Fruit fly (Drosophila melanogaster) whole organism, embryonic: ENCODE data around the gene Ntf-2r.

Experiments
- Atf6 ChIP-seq: fragments of 200-800 bp; sonication (Bioruptor generic); IDR thresholded peaks from 2 replicates; pipeline ENCODE4 v1.3.6; 2022; ENCODE audit warnings: missing biosample characterization, missing genetic modification characterization
- Bteb2 ChIP-seq: fragments of 200-800 bp; sonication (Bioruptor generic); optimal IDR thresholded peaks from 2 replicates; lab custom pipeline; 2016; ENCODE audit warnings: missing biosample characterization, missing genetic modification characterization
- CG10274 ChIP-seq: fragments of 200-800 bp; sonication (Bioruptor generic); optimal IDR thresholded peaks from 3 replicates; lab custom pipeline; 2017; ENCODE audit warnings: missing biosample characterization, mild to moderate bottlenecking, missing genetic modification characterization
- CG10431 ChIP-seq: fragments of 200-800 bp; sonication (Bioruptor generic); optimal IDR thresholded peaks from 3 replicates; lab custom pipeline; 2018; ENCODE audit warnings: missing biosample characterization, mild to moderate bottlenecking, missing genetic modification characterization
- CG10565 ChIP-seq: fragments of 200-800 bp; sonication (Bioruptor generic); optimal IDR thresholded peaks from 3 replicates; lab custom pipeline; 2016; ENCODE audit warnings: missing biosample characterization, mild to moderate bottlenecking, missing genetic modification characterization
- CG13287 ChIP-seq: fragments of 200-800 bp; sonication (Bioruptor generic); IDR thresholded peaks from 2 replicates; pipeline ENCODE4 v1.3.6; 2022; ENCODE audit warnings: missing biosample characterization, missing genetic modification characterization; ENCODE audit not compliant: partially characterized antibody
- CG13424 ChIP-seq: fragments of 200-800 bp; sonication (Bioruptor generic); optimal IDR thresholded peaks from 2 replicates; lab custom pipeline; 2019; ENCODE audit warnings: missing biosample characterization, mild to moderate bottlenecking, missing genetic modification characterization, moderate library complexity
- CG13894 ChIP-seq: fragments of 200-800 bp; sonication (Bioruptor generic); optimal IDR thresholded peaks from 3 replicates; lab custom pipeline; 2018; ENCODE audit warnings: missing biosample characterization, mild to moderate bottlenecking, missing genetic modification characterization, moderate library complexity
- CG14441 ChIP-seq: fragments of 200-800 bp; sonication (Bioruptor generic); IDR thresholded peaks from 2 replicates; pipeline ENCODE4 v1.3.6; 2022; ENCODE audit warnings: missing biosample characterization, missing genetic modification characterization
- CG14667 ChIP-seq: fragments of 200-800 bp; sonication (Bioruptor generic); IDR thresholded peaks from 2 replicates; pipeline ENCODE4 v1.3.6; 2022; ENCODE audit warnings: missing biosample characterization, missing genetic modification characterization
- CG16779 ChIP-seq: fragments of 200-800 bp; sonication (Bioruptor generic); IDR thresholded peaks from 2 replicates; pipeline ENCODE4 v1.3.6; 2022; ENCODE audit warnings: missing biosample characterization, missing genetic modification characterization
- CG1832 ChIP-seq: fragments of 200-800 bp; sonication (Bioruptor generic); optimal IDR thresholded peaks from 2 replicates; lab custom pipeline; 2017; ENCODE audit warnings: missing biosample characterization, mild to moderate bottlenecking, missing genetic modification characterization, inconsistent platforms
- CG32532 ChIP-seq: fragments of 200-800 bp; sonication (Bioruptor generic); IDR thresholded peaks from 2 replicates; pipeline ENCODE4 v1.3.6; 2022; ENCODE audit warnings: missing biosample characterization, missing genetic modification characterization
- CG34224 ChIP-seq: fragments of 200-800 bp; sonication (Bioruptor generic); IDR thresholded peaks from 3 replicates; pipeline ENCODE4 v1.3.6; 2022; ENCODE audit warnings: missing biosample characterization, missing genetic modification characterization; ENCODE audit not compliant: partially characterized antibody
- CG3847 ChIP-seq: fragments of 200-800 bp; sonication (Bioruptor generic); IDR thresholded peaks from 2 replicates; pipeline ENCODE4 v1.3.6; 2022; ENCODE audit warnings: missing biosample characterization, missing genetic modification characterization
- CG4424 ChIP-seq: fragments of 200-800 bp; sonication (Bioruptor generic); optimal IDR thresholded peaks from 3 replicates; lab custom pipeline; 2016; ENCODE audit warnings: missing biosample characterization, missing genetic modification characterization
- CG5953 ChIP-seq: fragments of 200-800 bp; sonication (Bioruptor generic); IDR thresholded peaks from 2 replicates; pipeline ENCODE4 v1.3.6; 2022; ENCODE audit warnings: missing biosample characterization, missing genetic modification characterization
- CG8290 ChIP-seq, 3 experiments: fragments of 200-800 bp; sonication (Bioruptor generic); optimal IDR thresholded peaks; 2 replicates each; lab custom pipeline; 2016 to 2019; ENCODE audit warnings: missing biosample characterization in 3 of 3, missing genetic modification characterization in 3 of 3, mild to moderate bottlenecking in 2 of 3, moderate library complexity in 1 of 3
- CG8359 ChIP-seq: fragments of 200-800 bp; sonication (Bioruptor generic); optimal IDR thresholded peaks from 2 replicates; lab custom pipeline; 2017; ENCODE audit warnings: missing biosample characterization, mild to moderate bottlenecking, missing genetic modification characterization, borderline replicate concordance
- CG9727 ChIP-seq: fragments of 200-800 bp; sonication (Bioruptor generic); optimal IDR thresholded peaks from 3 replicates; lab custom pipeline; 2017; ENCODE audit warnings: missing biosample characterization, mild to moderate bottlenecking, missing genetic modification characterization
- Dad ChIP-seq: fragments of 200-800 bp; sonication (Bioruptor generic); optimal IDR thresholded peaks from 3 replicates; lab custom pipeline; 2016; ENCODE audit warnings: missing biosample characterization, missing genetic modification characterization
- Doc2 ChIP-seq: fragments of 200-800 bp; sonication (Bioruptor generic); IDR thresholded peaks from 2 replicates; pipeline ENCODE4 v1.3.6; 2022; ENCODE audit warnings: missing biosample characterization, missing genetic modification characterization
- Drgx ChIP-seq: fragments of 200-800 bp; sonication (Bioruptor generic); IDR thresholded peaks from 2 replicates; pipeline ENCODE4 v1.3.6; 2022; ENCODE audit warnings: missing biosample characterization, missing genetic modification characterization
- E2f1 ChIP-seq: fragments of 200-800 bp; sonication (Bioruptor generic); IDR thresholded peaks from 2 replicates; pipeline ENCODE4 v1.3.6; 2022; ENCODE audit warnings: missing biosample characterization, missing genetic modification characterization
- Ets65A ChIP-seq: fragments of 200-800 bp; sonication (Bioruptor generic); peaks from one replicate; lab custom pipeline; 2016; ENCODE audit warnings: missing biosample characterization, missing genetic modification characterization
- Hand ChIP-seq: fragments of 200-800 bp; sonication (Bioruptor generic); optimal IDR thresholded peaks from 2 replicates; lab custom pipeline; 2017; ENCODE audit warnings: mild to moderate bottlenecking, missing biosample characterization, missing genetic modification reagents, missing genetic modification characterization
- Hmr ChIP-seq: fragments of 200-800 bp; sonication (Bioruptor generic); optimal IDR thresholded peaks from 3 replicates; lab custom pipeline; 2017; ENCODE audit warnings: mild to moderate bottlenecking, missing biosample characterization, missing genetic modification reagents, missing genetic modification characterization
- Hr51 ChIP-seq, 2 experiments: fragments of 200-800 bp; sonication (Bioruptor generic); optimal IDR thresholded peaks; 2 replicates in 1 of 2; 3 replicates in 1 of 2; lab custom pipeline; 2016 to 2018; ENCODE audit warnings: missing biosample characterization in 2 of 2, missing genetic modification characterization in 2 of 2, mild to moderate bottlenecking in 1 of 2, moderate library complexity in 1 of 2
- Hsf ChIP-seq: fragments of 200-800 bp; sonication (Bioruptor generic); optimal IDR thresholded peaks from 3 replicates; lab custom pipeline; 2016; ENCODE audit warnings: missing biosample characterization, missing genetic modification characterization
- MTF-1 ChIP-seq: fragments of 200-800 bp; sonication (Bioruptor generic); optimal IDR thresholded peaks from 2 replicates; lab custom pipeline; 2018; ENCODE audit warnings: missing biosample characterization, mild to moderate bottlenecking, missing genetic modification characterization, borderline replicate concordance
- Mad ChIP-seq: fragments of 200-800 bp; sonication (Bioruptor generic); optimal IDR thresholded peaks from 2 replicates; lab custom pipeline; 2016; ENCODE audit warnings: missing biosample characterization, missing genetic modification characterization
- Meics ChIP-seq: fragments of 200-800 bp; sonication (Bioruptor generic); optimal IDR thresholded peaks from 2 replicates; lab custom pipeline; 2017; ENCODE audit warnings: missing biosample characterization, mild to moderate bottlenecking, missing genetic modification characterization
- NK7.1 ChIP-seq: fragments of 200-800 bp; sonication (Bioruptor generic); optimal IDR thresholded peaks from 3 replicates; lab custom pipeline; 2016; ENCODE audit warnings: missing biosample characterization, missing genetic modification characterization
- Nf-YA ChIP-seq: fragments of 200-800 bp; sonication (Bioruptor generic); IDR thresholded peaks from 2 replicates; pipeline ENCODE4 v1.3.6; 2022; ENCODE audit warnings: missing biosample characterization, missing genetic modification characterization
- Sry-β ChIP-seq: fragments of 200-800 bp; sonication (Bioruptor generic); optimal IDR thresholded peaks from 2 replicates; lab custom pipeline; 2018; ENCODE audit warnings: missing biosample characterization, mild to moderate bottlenecking, missing genetic modification characterization, moderate library complexity
- ap ChIP-seq: fragments of 200-800 bp; sonication (Bioruptor generic); IDR thresholded peaks from 2 replicates; pipeline ENCODE4 v1.3.6; 2022; ENCODE audit warnings: missing biosample characterization, missing genetic modification characterization
- bsh ChIP-seq, 2 experiments: fragments of 200-800 bp; sonication (Bioruptor generic); optimal IDR thresholded peaks; 2 replicates each; lab custom pipeline; 2017 to 2018; ENCODE audit warnings: mild to moderate bottlenecking in 2 of 2, missing biosample characterization in 2 of 2, missing genetic modification characterization in 2 of 2, moderate library complexity in 1 of 2
- cad ChIP-seq: fragments of >200 bp; optimal IDR thresholded peaks from 2 replicates; lab custom pipeline; 2017; ENCODE audit warnings: missing biosample characterization, missing genetic modification characterization
- chn ChIP-seq: fragments of 200-800 bp; sonication (Bioruptor generic); optimal IDR thresholded peaks from 2 replicates; lab custom pipeline; 2016; ENCODE audit warnings: missing biosample characterization, missing genetic modification characterization
- corto ChIP-seq: fragments of 200-800 bp; sonication (Bioruptor generic); optimal IDR thresholded peaks from 2 replicates; lab custom pipeline; 2016; ENCODE audit warnings: missing biosample characterization, mild to moderate bottlenecking, missing genetic modification characterization, moderate library complexity
- dan ChIP-seq: fragments of 200-800 bp; sonication (Bioruptor generic); IDR thresholded peaks from 2 replicates; pipeline ENCODE4 v1.3.6; 2022; ENCODE audit warnings: missing biosample characterization, missing genetic modification characterization
- esg ChIP-seq: fragments of 200-800 bp; sonication (Bioruptor generic); conservative IDR thresholded peaks from 2 replicates; pipeline ENCODE4 v1.3.6; 2022; ENCODE audit warnings: missing biosample characterization, missing genetic modification characterization
- gsb ChIP-seq: fragments of 200-800 bp; sonication (Bioruptor generic); IDR thresholded peaks from 2 replicates; pipeline ENCODE4 v1.3.6; 2022; ENCODE audit warnings: missing biosample characterization, missing genetic modification characterization
- klu ChIP-seq: fragments of 200-800 bp; sonication (Bioruptor generic); IDR thresholded peaks from 2 replicates; pipeline ENCODE4 v1.3.6; 2022; ENCODE audit warnings: missing biosample characterization, missing genetic modification characterization
- nom ChIP-seq: fragments of 200-800 bp; sonication (Bioruptor generic); optimal IDR thresholded peaks from 2 replicates; lab custom pipeline; 2017; ENCODE audit warnings: missing biosample characterization, missing genetic modification characterization, mild to moderate bottlenecking, moderate library complexity, missing genetic modification reagents
- peb ChIP-seq: fragments of 200-800 bp; sonication (Bioruptor generic); IDR thresholded peaks from 2 replicates; pipeline ENCODE4 v1.3.6; 2022; ENCODE audit warnings: missing biosample characterization, missing genetic modification characterization
- pros ChIP-seq: fragments of 200-800 bp; sonication (Bioruptor generic); optimal IDR thresholded peaks from 3 replicates; lab custom pipeline; 2019; ENCODE audit warnings: missing biosample characterization, mild to moderate bottlenecking, missing genetic modification characterization, moderate library complexity
- shn ChIP-seq: fragments of 200-800 bp; sonication (Bioruptor generic); optimal IDR thresholded peaks from 3 replicates; lab custom pipeline; 2016; ENCODE audit warnings: missing biosample characterization, missing genetic modification characterization
- z ChIP-seq: fragments of 200-800 bp; sonication (Bioruptor generic); IDR thresholded peaks from 3 replicates; pipeline ENCODE4 v1.3.6; 2022; ENCODE audit warnings: missing biosample characterization, missing genetic modification characterization
- zen ChIP-seq: fragments of 200-800 bp; sonication (Bioruptor generic); optimal IDR thresholded peaks from 3 replicates; lab custom pipeline; 2018; ENCODE audit warnings: missing biosample characterization, mild to moderate bottlenecking, missing genetic modification characterization, moderate library complexity

Ntf-2r gene

DNA sequence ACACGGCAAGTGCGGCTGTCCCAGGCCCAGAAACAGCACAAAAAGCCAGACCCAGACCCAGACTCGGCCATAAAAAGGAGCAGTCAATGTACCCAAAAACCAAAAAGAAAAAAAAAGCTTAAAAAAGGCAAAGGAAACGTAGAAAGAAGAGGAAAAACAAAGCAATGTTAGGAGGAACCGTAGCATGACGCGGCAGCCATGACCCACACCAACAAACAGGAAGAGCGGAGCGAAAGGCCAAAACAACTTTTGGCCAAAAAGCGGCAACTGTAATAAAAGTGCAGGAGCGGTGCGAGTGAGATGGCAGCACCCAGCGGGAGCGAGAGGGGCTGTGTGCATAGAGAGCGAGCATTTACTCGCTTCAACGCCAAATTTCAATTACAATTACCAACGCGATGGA is 13.0 kb downstream of the Ntf-2r start:
- TF ChIP-seq Doc2 (no peak), CG5953 (GFP tag; lab: Robert Waterston, UW) (no peak), CG14667 (GFP tag; lab: Robert Waterston, UW) (no peak), CG16779 (GFP tag; lab: Robert Waterston, UW) (no peak), Hsf (no peak), CG8359 (no peak), CG13894 (no peak), Sry-β (GFP tag; lab: Kevin White, UChicago) (no peak), peb (no peak), Hmr (GFP tag; lab: Kevin White, UChicago) (no peak), CG8290 (GFP tag; optimal IDR thresholded peaks at IDR 0.05; lab: Kevin White, UChicago) (no peak), CG8290 (tag; optimal IDR thresholded peaks at IDR 0.05; lab: Kevin White, UChicago) (no peak), zen (tag; lab: Kevin White, UChicago) (no peak), gsb (no peak), klu (no peak), pros (GFP tag; lab: Kevin White, UChicago) (no peak), MTF-1 (GFP tag; lab: Kevin White, UChicago) (no peak), CG1832 (peak; percentile 20), Meics (GFP tag; lab: Kevin White, UChicago) (no peak), nom (GFP tag; lab: Kevin White, UChicago) (peak; percentile 32), Drgx (GFP tag; lab: Robert Waterston, UW) (0 out of 2 replicates have a peak, but pooled peaks have one; percentile 20)

DNA sequence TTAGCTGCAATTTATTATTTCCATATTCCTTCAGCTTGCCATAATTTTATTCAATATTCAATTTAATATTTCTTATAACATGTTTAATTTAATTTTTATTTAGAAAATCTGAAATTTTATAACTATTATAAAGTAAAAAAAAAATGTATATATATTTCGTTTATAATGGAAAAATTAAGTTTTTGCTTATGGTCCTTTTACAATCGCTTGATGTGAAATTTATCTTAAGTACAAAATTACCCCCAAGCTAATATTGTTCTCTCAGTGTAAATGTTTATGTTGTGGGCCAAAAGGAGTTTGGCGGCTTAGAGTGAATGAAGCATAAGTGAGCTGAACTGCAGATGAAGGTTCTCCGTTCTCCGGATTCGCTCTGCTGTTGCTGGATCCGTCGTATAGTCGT is 13.6 kb downstream of the Ntf-2r start:
- TF ChIP-seq CG10274 (GFP tag; lab: Kevin White, UChicago) (no peak), E2f1 (GFP tag; lab: Robert Waterston, UW) (no peak), CG3847 (GFP tag; lab: Robert Waterston, UW) (no peak), shn (GFP tag; lab: Kevin White, UChicago) (no peak), cad (GFP tag; lab: Kevin White, UChicago) (no peak), CG13424 (tag; lab: Kevin White, UChicago) (no peak), Hand (GFP tag; lab: Kevin White, UChicago) (no peak)
- TF ChIP-seq, all 482 proteins: peak for 0

DNA sequence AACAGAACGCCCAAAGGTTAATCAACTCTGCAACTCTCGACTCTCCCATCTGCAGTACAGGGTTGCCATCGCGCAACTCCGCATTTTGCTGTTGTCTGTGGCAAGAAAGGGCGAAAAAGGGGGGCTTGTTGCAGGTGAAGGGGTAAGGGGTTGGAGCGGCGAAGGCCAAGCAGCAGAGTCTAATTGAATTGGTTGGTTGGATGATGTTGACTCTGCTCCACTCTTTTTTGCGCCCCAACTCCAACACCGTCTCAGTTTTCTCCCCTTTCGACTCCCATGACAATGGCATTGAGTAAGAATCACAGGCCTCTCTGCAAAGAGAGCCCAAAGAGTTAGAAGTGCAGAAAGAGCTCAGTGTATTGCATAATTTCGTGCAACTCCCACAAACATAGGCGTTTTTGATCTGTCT is 14.2 kb downstream of the Ntf-2r start:
- TF ChIP-seq ap (GFP tag; lab: Robert Waterston, UW) (no peak), esg (GFP tag; lab: Robert Waterston, UW) (no peak), CG4424 (GFP tag; lab: Kevin White, UChicago) (no peak), CG14441 (GFP tag; lab: Robert Waterston, UW) (no peak), chn (GFP tag; lab: Kevin White, UChicago) (no peak), Ets65A (peak; percentile 51), dan (GFP tag; lab: Robert Waterston, UW) (no peak), Drgx (GFP tag; lab: Robert Waterston, UW) (peak; percentile 71), NK7.1 (GFP tag; lab: Kevin White, UChicago) (no peak), bsh (GFP tag; optimal IDR thresholded peaks at IDR 0.05; lab: Kevin White, UChicago) (peak in 1 of 2 experiments; percentile 29), Hr51 (GFP tag; optimal IDR thresholded peaks at IDR 0.05; lab: Kevin White, UChicago) (no peak), CG10431 (GFP tag; lab: Kevin White, UChicago) (no peak), Dad (GFP tag; lab: Kevin White, UChicago) (no peak), corto (GFP tag; lab: Kevin White, UChicago) (peak; percentile 18), CG32532 (GFP tag; lab: Robert Waterston, UW) (no peak), CG34224 (GFP tag; lab: Robert Waterston, UW) (no peak), Atf6 (GFP tag; lab: Robert Waterston, UW) (no peak), Bteb2 (GFP tag; lab: Kevin White, UChicago) (no peak), z (no peak), Nf-YA (GFP tag; lab: Robert Waterston, UW) (no peak), CG9727 (GFP tag; lab: Kevin White, UChicago) (no peak), CG13287 (no peak), CG10565 (no peak), CG14667 (GFP tag; lab: Robert Waterston, UW) (no peak), Mad (GFP tag; lab: Kevin White, UChicago) (no peak)
